Fruit fly (Drosophila melanogaster) whole organism, embryonic: ENCODE data around the gene CG8006.

Experiments
- Adf1 ChIP-seq: fragments of 200-800 bp; sonication (Bioruptor generic); IDR thresholded peaks from 2 replicates; pipeline ENCODE4 v1.3.6; 2022; ENCODE audit warnings: missing biosample characterization, missing genetic modification characterization
- B-H2 ChIP-seq: fragments of 200-800 bp; sonication (Bioruptor generic); optimal IDR thresholded peaks from 2 replicates; lab custom pipeline; 2018; ENCODE audit warnings: missing biosample characterization, mild to moderate bottlenecking, missing genetic modification characterization
- BEAF-32 ChIP-seq: fragments of 200-800 bp; sonication (Bioruptor generic); optimal IDR thresholded peaks from 3 replicates; lab custom pipeline; 2017; ENCODE audit warnings: missing biosample characterization, missing genetic modification characterization, mild to moderate bottlenecking, moderate library complexity, missing genetic modification reagents
- CG10147 ChIP-seq: fragments of 200-800 bp; sonication (Bioruptor generic); optimal IDR thresholded peaks from 2 replicates; lab custom pipeline; 2019; ENCODE audit warnings: missing biosample characterization, mild to moderate bottlenecking, missing genetic modification characterization, moderate library complexity
- CG10565 ChIP-seq: fragments of 200-800 bp; sonication (Bioruptor generic); optimal IDR thresholded peaks from 3 replicates; lab custom pipeline; 2016; ENCODE audit warnings: missing biosample characterization, mild to moderate bottlenecking, missing genetic modification characterization
- CG10654 ChIP-seq: fragments of 200-800 bp; sonication (Bioruptor generic); optimal IDR thresholded peaks from 2 replicates; lab custom pipeline; 2016; ENCODE audit warnings: missing biosample characterization, missing genetic modification characterization
- CG1233 ChIP-seq: fragments of 200-800 bp; sonication (Bioruptor generic); optimal IDR thresholded peaks from 4 replicates; lab custom pipeline; 2018; ENCODE audit warnings: missing biosample characterization, mild to moderate bottlenecking, missing genetic modification characterization
- CG13424 ChIP-seq: fragments of 200-800 bp; sonication (Bioruptor generic); optimal IDR thresholded peaks from 2 replicates; lab custom pipeline; 2019; ENCODE audit warnings: missing biosample characterization, mild to moderate bottlenecking, missing genetic modification characterization, moderate library complexity
- CG14050 ChIP-seq: fragments of 200-800 bp; sonication (Bioruptor generic); IDR thresholded peaks from 3 replicates; pipeline ENCODE4 v1.3.6; 2022; ENCODE audit warnings: missing biosample characterization, missing genetic modification characterization
- CG14710 ChIP-seq: fragments of 200-800 bp; sonication (Bioruptor generic); optimal IDR thresholded peaks from 3 replicates; lab custom pipeline; 2019; ENCODE audit warnings: missing biosample characterization, mild to moderate bottlenecking, missing genetic modification characterization, moderate library complexity
- CG14860 ChIP-seq: fragments of 200-800 bp; sonication (Bioruptor generic); IDR thresholded peaks from 3 replicates; pipeline ENCODE4 v1.3.6; 2022; ENCODE audit warnings: missing biosample characterization, missing genetic modification characterization; ENCODE audit not compliant: partially characterized antibody
- CG15269 ChIP-seq: fragments of 200-800 bp; sonication (Bioruptor generic); optimal IDR thresholded peaks from 2 replicates; lab custom pipeline; 2018; ENCODE audit warnings: missing biosample characterization, mild to moderate bottlenecking, missing genetic modification characterization, moderate library complexity
- CG1603 ChIP-seq: fragments of 200-800 bp; sonication (Bioruptor generic); optimal IDR thresholded peaks from 2 replicates; lab custom pipeline; 2019; ENCODE audit warnings: missing biosample characterization, mild to moderate bottlenecking, missing genetic modification characterization, moderate library complexity
- CG17361 ChIP-seq: fragments of 200-800 bp; sonication (Bioruptor generic); IDR thresholded peaks from 3 replicates; pipeline ENCODE4 v1.3.6; 2022; ENCODE audit warnings: missing biosample characterization, missing genetic modification characterization
- CG3995 ChIP-seq: fragments of 200-800 bp; sonication (Bioruptor generic); optimal IDR thresholded peaks from 3 replicates; lab custom pipeline; 2016; ENCODE audit warnings: missing biosample characterization, missing genetic modification characterization
- CG6272 ChIP-seq: fragments of 200-800 bp; sonication (Bioruptor generic); IDR thresholded peaks from 2 replicates; pipeline ENCODE4 v1.3.6; 2022; ENCODE audit warnings: missing biosample characterization, missing genetic modification characterization
- CG6654 ChIP-seq: fragments of 200-800 bp; sonication (Bioruptor generic); optimal IDR thresholded peaks from 2 replicates; lab custom pipeline; 2017; ENCODE audit warnings: missing biosample characterization, mild to moderate bottlenecking, missing genetic modification characterization
- CG6813 ChIP-seq: fragments of 200-800 bp; sonication (Bioruptor generic); optimal IDR thresholded peaks from 2 replicates; lab custom pipeline; 2017; ENCODE audit warnings: missing biosample characterization, missing genetic modification characterization, mild to moderate bottlenecking, moderate library complexity, missing genetic modification reagents
- CG8089 ChIP-seq: fragments of 200-800 bp; sonication (Bioruptor generic); optimal IDR thresholded peaks from 3 replicates; lab custom pipeline; 2016; ENCODE audit warnings: missing biosample characterization, missing genetic modification characterization
- CG8924 ChIP-seq: fragments of 200-800 bp; optimal IDR thresholded peaks from 3 replicates; lab custom pipeline; 2019; ENCODE audit warnings: missing biosample characterization, mild to moderate bottlenecking, missing genetic modification characterization, moderate library complexity
- CkIIα-i1 ChIP-seq: fragments of 200-800 bp; sonication (Bioruptor generic); IDR thresholded peaks from 2 replicates; pipeline ENCODE4 v1.3.6; 2022; ENCODE audit warnings: missing biosample characterization, missing genetic modification characterization
- Doc3 ChIP-seq: fragments of 200-800 bp; sonication (Bioruptor generic); IDR thresholded peaks from 3 replicates; pipeline ENCODE4 v1.3.6; 2022; ENCODE audit warnings: missing biosample characterization, missing genetic modification characterization; ENCODE audit not compliant: partially characterized antibody
- Ets97D ChIP-seq: fragments of 200-800 bp; sonication (Bioruptor generic); optimal IDR thresholded peaks from 3 replicates; lab custom pipeline; 2016; ENCODE audit warnings: missing biosample characterization, missing genetic modification characterization
- HHEX ChIP-seq: fragments of 200-800 bp; sonication (Bioruptor generic); optimal IDR thresholded peaks from 3 replicates; lab custom pipeline; 2017; ENCODE audit warnings: missing biosample characterization, mild to moderate bottlenecking, missing genetic modification characterization, missing genetic modification reagents
- Mad ChIP-seq: fragments of 200-800 bp; sonication (Bioruptor generic); optimal IDR thresholded peaks from 2 replicates; lab custom pipeline; 2016; ENCODE audit warnings: missing biosample characterization, missing genetic modification characterization
- Neu2 ChIP-seq: fragments of 200-800 bp; sonication (Bioruptor generic); optimal IDR thresholded peaks from 3 replicates; lab custom pipeline; 2016; ENCODE audit warnings: missing biosample characterization, missing genetic modification characterization, borderline replicate concordance
- Nf-YC ChIP-seq: fragments of 200-800 bp; optimal IDR thresholded peaks from 3 replicates; lab custom pipeline; 2019; ENCODE audit warnings: missing biosample characterization, mild to moderate bottlenecking, missing genetic modification characterization, moderate library complexity
- NfI ChIP-seq: fragments of 200-800 bp; sonication (Bioruptor generic); optimal IDR thresholded peaks from 3 replicates; lab custom pipeline; 2018; ENCODE audit warnings: missing biosample characterization, mild to moderate bottlenecking, missing genetic modification characterization, moderate library complexity
- Poxn ChIP-seq: fragments of 200-800 bp; sonication (Bioruptor generic); IDR thresholded peaks from 2 replicates; pipeline ENCODE4 v1.3.6; 2022; ENCODE audit warnings: missing biosample characterization, missing genetic modification characterization
- Six4 ChIP-seq: fragments of 200-800 bp; sonication (Bioruptor generic); optimal IDR thresholded peaks from 2 replicates; lab custom pipeline; 2016; ENCODE audit warnings: missing biosample characterization, missing genetic modification characterization
- amos ChIP-seq: fragments of 200-800 bp; sonication (Bioruptor generic); IDR thresholded peaks from 2 replicates; pipeline ENCODE4 v1.3.6; 2022; ENCODE audit warnings: missing biosample characterization, missing genetic modification characterization; ENCODE audit not compliant: partially characterized antibody
- bcd ChIP-seq: fragments of 200-800 bp; sonication (Bioruptor generic); optimal IDR thresholded peaks from 2 replicates; lab custom pipeline; 2017; ENCODE audit warnings: missing biosample characterization, mild to moderate bottlenecking, missing genetic modification characterization
- btn ChIP-seq: fragments of 200-800 bp; sonication (Bioruptor generic); optimal IDR thresholded peaks from 2 replicates; lab custom pipeline; 2016; ENCODE audit warnings: missing biosample characterization, missing genetic modification characterization
- cad ChIP-seq: fragments of >200 bp; optimal IDR thresholded peaks from 2 replicates; lab custom pipeline; 2017; ENCODE audit warnings: missing biosample characterization, missing genetic modification characterization
- cato ChIP-seq: fragments of 200-800 bp; sonication (Bioruptor generic); optimal IDR thresholded peaks from 2 replicates; lab custom pipeline; 2016; ENCODE audit warnings: missing biosample characterization, missing genetic modification characterization, borderline replicate concordance
- crp ChIP-seq, 2 experiments: fragments of 200-800 bp; sonication (Bioruptor generic); optimal IDR thresholded peaks; 2 replicates in 1 of 2; 3 replicates in 1 of 2; lab custom pipeline; 2017; ENCODE audit warnings: missing biosample characterization in 2 of 2, missing genetic modification characterization in 2 of 2, mild to moderate bottlenecking in 1 of 2, moderate library complexity in 1 of 2
- jing ChIP-seq: fragments of 200-800 bp; sonication (Bioruptor generic); optimal IDR thresholded peaks from 2 replicates; lab custom pipeline; 2018; ENCODE audit warnings: missing biosample characterization, mild to moderate bottlenecking, missing genetic modification characterization
- lab ChIP-seq: fragments of 200-800 bp; sonication (Bioruptor generic); optimal IDR thresholded peaks from 3 replicates; lab custom pipeline; 2017; ENCODE audit warnings: missing biosample characterization, missing genetic modification characterization, mild to moderate bottlenecking, moderate library complexity, missing genetic modification reagents
- lov ChIP-seq, 2 experiments: fragments of 200-800 bp in 1 of 2; fragments of >200 bp in 1 of 2; sonication (Bioruptor generic) in 1 of 2; IDR thresholded peaks in 1 of 2; optimal IDR thresholded peaks in 1 of 2; 2 replicates in 1 of 2; 3 replicates in 1 of 2; pipeline versions ENCODE4 v1.3.6 to Lab custom; 2017 to 2022; ENCODE audit warnings: missing biosample characterization in 1 of 2, missing genetic modification characterization in 1 of 2
- peb ChIP-seq: fragments of 200-800 bp; sonication (Bioruptor generic); IDR thresholded peaks from 2 replicates; pipeline ENCODE4 v1.3.6; 2022; ENCODE audit warnings: missing biosample characterization, missing genetic modification characterization
- pita ChIP-seq: fragments of 200-800 bp; sonication (Bioruptor generic); optimal IDR thresholded peaks from 2 replicates; lab custom pipeline; 2017; ENCODE audit warnings: missing biosample characterization, mild to moderate bottlenecking, missing genetic modification characterization
- pzg ChIP-seq: fragments of 200-800 bp; sonication (Bioruptor generic); optimal IDR thresholded peaks from 3 replicates; lab custom pipeline; 2018; ENCODE audit warnings: missing biosample characterization, mild to moderate bottlenecking, missing genetic modification characterization, moderate library complexity
- run ChIP-seq: fragments of 200-800 bp; sonication (Bioruptor generic); optimal IDR thresholded peaks from 3 replicates; lab custom pipeline; 2018; ENCODE audit warnings: missing biosample characterization, mild to moderate bottlenecking, missing genetic modification characterization
- salm ChIP-seq: fragments of 200-800 bp; sonication (Bioruptor generic); optimal IDR thresholded peaks from 2 replicates; lab custom pipeline; 2018; ENCODE audit warnings: missing biosample characterization, mild to moderate bottlenecking, missing genetic modification characterization
- so ChIP-seq: fragments of 200-800 bp; sonication (Bioruptor generic); IDR thresholded peaks from 3 replicates; pipeline ENCODE4 v1.3.6; 2022; ENCODE audit warnings: missing biosample characterization, missing genetic modification characterization
- usp ChIP-seq: fragments of >200 bp; optimal IDR thresholded peaks from 2 replicates; lab custom pipeline; 2017; ENCODE audit warnings: missing biosample characterization, missing genetic modification characterization
- wek ChIP-seq: fragments of 200-800 bp; sonication (Bioruptor generic); optimal IDR thresholded peaks from 3 replicates; lab custom pipeline; 2018; ENCODE audit warnings: missing biosample characterization, mild to moderate bottlenecking, missing genetic modification characterization, moderate library complexity

The CG8006 gene

dm6 chr3L:8186627-8187396, 24.9 kb upstream of the CG8006 start, which contains the start of the genes ERR and Atg18a (continued):
- peak; percentile 63 for TF ChIP-seq Poxn
- TF ChIP-seq CG1603 (tag; lab: Kevin White, UChicago) = peak; percentile 72
- peak; percentile 76 for TF ChIP-seq CG8089 (GFP tag; lab: Kevin White, UChicago)
- TF ChIP-seq CG17361 (GFP tag; lab: Robert Waterston, UW) = peak; percentile 92
- peak; percentile 88 for TF ChIP-seq bcd (GFP tag; lab: Kevin White, UChicago)
- no peak for TF ChIP-seq cad
- peak; percentile 73; the same call in 1 of the 2 replicates for TF ChIP-seq peb (GFP tag; lab: Robert Waterston, UW)
- TF ChIP-seq Adf1 (GFP tag; lab: Robert Waterston, UW) = peak; percentile 76
- peak; percentile 85 for TF ChIP-seq B-H2
- TF ChIP-seq lov (optimal IDR thresholded peaks at IDR 0.05; lab: Kevin White, UChicago) = no peak
- no peak for TF ChIP-seq lov (GFP tag; IDR thresholded peaks at IDR 0.05; lab: Robert Waterston, UW)
- no peak for TF ChIP-seq usp
- TF ChIP-seq CG10654 (GFP tag; lab: Kevin White, UChicago) = peak; percentile 82
- TF ChIP-seq Ets97D (GFP tag; lab: Kevin White, UChicago) = peak; percentile 88
- 0 out of 3 replicates have a peak, but pooled peaks have one; percentile 66 for TF ChIP-seq so
- TF ChIP-seq CG6654 (GFP tag; lab: Kevin White, UChicago) = peak; percentile 32
- no peak for TF ChIP-seq pita (GFP tag; lab: Kevin White, UChicago)
- peak; percentile 59 for TF ChIP-seq cato
- TF ChIP-seq Mad (GFP tag; lab: Kevin White, UChicago) = peak; percentile 90
- no peak for TF ChIP-seq jing
- TF ChIP-seq Six4 = peak; percentile 44
- peak; percentile 88 for TF ChIP-seq pzg (GFP tag; lab: Kevin White, UChicago)
- TF ChIP-seq run = no peak
- TF ChIP-seq CG6813 (GFP tag; lab: Kevin White, UChicago) = no peak
- peak; percentile 87 for TF ChIP-seq NfI (GFP tag; lab: Kevin White, UChicago)
- TF ChIP-seq salm (tag; lab: Kevin White, UChicago) = peak; percentile 16
- no peak for TF ChIP-seq CkIIα-i1 (GFP tag; lab: Robert Waterston, UW)
- TF ChIP-seq BEAF-32 = peak; percentile 87
- peak; percentile 70 for TF ChIP-seq CG14050
- no peak for TF ChIP-seq wek
- peak; percentile 88 for TF ChIP-seq CG6272 (GFP tag; lab: Robert Waterston, UW)
- TF ChIP-seq crp (GFP tag; optimal IDR thresholded peaks at IDR 0.05; lab: Kevin White, UChicago) = peak in 1 of 2 experiments; percentile 63
- TF ChIP-seq btn (GFP tag; lab: Kevin White, UChicago) = peak; percentile 46
- peak; percentile 78 for TF ChIP-seq CG10147 (GFP tag; lab: Kevin White, UChicago)
- peak; percentile 81 for TF ChIP-seq Nf-YC (tag; lab: Kevin White, UChicago)
- TF ChIP-seq CG14710 (tag; lab: Kevin White, UChicago) = peak; percentile 90
- TF ChIP-seq CG8924 (tag; lab: Kevin White, UChicago) = peak; percentile 82
- peak; percentile 51; the same call in 1 of the 3 replicates for TF ChIP-seq Doc3 (GFP tag; lab: Robert Waterston, UW)
- TF ChIP-seq CG14860 (GFP tag; lab: Robert Waterston, UW) = peak; percentile 36; the same call in 1 of the 3 replicates
- TF ChIP-seq CG15269 (tag; lab: Kevin White, UChicago) = peak; percentile 85
- peak; percentile 83 for TF ChIP-seq lab
- no peak for TF ChIP-seq Neu2 (GFP tag; lab: Kevin White, UChicago)
- TF ChIP-seq amos (GFP tag; lab: Robert Waterston, UW) = peak; percentile 65
- no peak for TF ChIP-seq CG10565 (GFP tag; lab: Kevin White, UChicago)
- peak; percentile 11 for TF ChIP-seq HHEX
- peak; percentile 51 for TF ChIP-seq CG3995 (GFP tag; lab: Kevin White, UChicago)
- peak; percentile 89 for TF ChIP-seq CG13424 (tag; lab: Kevin White, UChicago)
- peak; percentile 77 for TF ChIP-seq CG1233 (GFP tag; lab: Kevin White, UChicago)
